Worm (Caenorhabditis elegans): ENCODE measurements around the gene F35D2.1.

F35D2.1 gene

ce11 chrII:7575614-7576013, at the start of gene F35D2.1:
F35D2.1 (plus strand) TSS chrII:7575914.
- TF ChIP-seq hmg-4 (GFP tag; optimal IDR thresholded peaks at IDR 0.05) (no peak), tbx-37 (GFP tag; conservative IDR thresholded peaks at IDR 0.05) (no peak), aly-1 (tag; optimal IDR thresholded peaks at IDR 0.05) (no peak), hnd-1 (tag; optimal IDR thresholded peaks at IDR 0.05) (no peak), ama-1 (optimal IDR thresholded peaks at IDR 0.05) (no peak), hmbx-1 (tag; optimal IDR thresholded peaks at IDR 0.05) (no peak), ceh-13 (GFP tag; optimal IDR thresholded peaks at IDR 0.05) (no peak), pes-1 (GFP tag; IDR thresholded peaks at IDR 0.05) (no peak), scrt-1 (GFP tag; IDR thresholded peaks at IDR 0.05) (no peak), sea-1 (GFP tag; conservative IDR thresholded peaks at IDR 0.05) (no peak), tbx-11 (GFP tag; IDR thresholded peaks at IDR 0.05) (no peak), tra-4 (tag; optimal IDR thresholded peaks at IDR 0.05) (no peak), F13C5.2 (tag; optimal IDR thresholded peaks at IDR 0.05) (no peak)

- TF ChIP-seq sea-1 (GFP tag; conservative IDR thresholded peaks at IDR 0.05) (no peak), F13C5.2 (tag; optimal IDR thresholded peaks at IDR 0.05) (no peak), hnd-1 (tag; optimal IDR thresholded peaks at IDR 0.05) (no peak), pes-1 (GFP tag; IDR thresholded peaks at IDR 0.05) (no peak), ceh-13 (GFP tag; optimal IDR thresholded peaks at IDR 0.05) (no peak)
Measured at ce11 chrII:7528210-7528609, 47.5 kb upstream of the F35D2.1 start.

ce11 chrII:7529078-7529683, 46.5 kb upstream of the F35D2.1 start, which contains the start of gene ZK1290.5:
ZK1290.5 (plus strand) TSS chrII:7529643.
- no peak for TF ChIP-seq ceh-36 (tag; optimal IDR thresholded peaks at IDR 0.05)
- TF ChIP-seq ceh-13 (GFP tag; optimal IDR thresholded peaks at IDR 0.05), result no peak
- TF ChIP-seq flt-1 (GFP tag; IDR thresholded peaks at IDR 0.05), result no peak
- TF ChIP-seq hmbx-1 (tag; optimal IDR thresholded peaks at IDR 0.05), result no peak
- TF ChIP-seq aly-1 (tag; optimal IDR thresholded peaks at IDR 0.05), result no peak
- TF ChIP-seq tbx-37 (GFP tag; conservative IDR thresholded peaks at IDR 0.05), result no peak
- TF ChIP-seq hnd-1 (tag; optimal IDR thresholded peaks at IDR 0.05), result no peak
- no peak for TF ChIP-seq pes-1 (GFP tag; IDR thresholded peaks at IDR 0.05)
- TF ChIP-seq scrt-1 (GFP tag; IDR thresholded peaks at IDR 0.05), result no peak
- TF ChIP-seq tra-4 (tag; optimal IDR thresholded peaks at IDR 0.05), result no peak
- TF ChIP-seq hmg-4 (GFP tag; optimal IDR thresholded peaks at IDR 0.05), result no peak
- TF ChIP-seq ama-1 (optimal IDR thresholded peaks at IDR 0.05), result no peak
- TF ChIP-seq F13C5.2 (tag; optimal IDR thresholded peaks at IDR 0.05), result no peak
- TF ChIP-seq B0310.2 (tag; optimal IDR thresholded peaks at IDR 0.05), result no peak
- TF ChIP-seq ets-7 (tag; optimal IDR thresholded peaks at IDR 0.05), result no peak
- no peak for TF ChIP-seq sea-1 (GFP tag; conservative IDR thresholded peaks at IDR 0.05)
- no peak for TF ChIP-seq tbx-11 (GFP tag; IDR thresholded peaks at IDR 0.05)

- no peak for TF ChIP-seq tra-4 (tag; optimal IDR thresholded peaks at IDR 0.05)
- no peak for TF ChIP-seq tbx-37 (GFP tag; conservative IDR thresholded peaks at IDR 0.05)
- no peak for TF ChIP-seq aly-1 (tag; optimal IDR thresholded peaks at IDR 0.05)
- TF ChIP-seq ceh-13 (GFP tag; optimal IDR thresholded peaks at IDR 0.05), result no peak
- TF ChIP-seq F13C5.2 (tag; optimal IDR thresholded peaks at IDR 0.05), result no peak
- TF ChIP-seq pes-1 (GFP tag; IDR thresholded peaks at IDR 0.05), result no peak
- TF ChIP-seq tbx-11 (GFP tag; IDR thresholded peaks at IDR 0.05), result no peak
- TF ChIP-seq sea-1 (GFP tag; conservative IDR thresholded peaks at IDR 0.05), result no peak
- no peak for TF ChIP-seq hmbx-1 (tag; optimal IDR thresholded peaks at IDR 0.05)
Measured at ce11 chrII:7530944-7531343, 44.8 kb upstream of the F35D2.1 start, which contains the start of gene wrt-1. wrt-1 (plus strand) TSS chrII:7530996.

DNA sequence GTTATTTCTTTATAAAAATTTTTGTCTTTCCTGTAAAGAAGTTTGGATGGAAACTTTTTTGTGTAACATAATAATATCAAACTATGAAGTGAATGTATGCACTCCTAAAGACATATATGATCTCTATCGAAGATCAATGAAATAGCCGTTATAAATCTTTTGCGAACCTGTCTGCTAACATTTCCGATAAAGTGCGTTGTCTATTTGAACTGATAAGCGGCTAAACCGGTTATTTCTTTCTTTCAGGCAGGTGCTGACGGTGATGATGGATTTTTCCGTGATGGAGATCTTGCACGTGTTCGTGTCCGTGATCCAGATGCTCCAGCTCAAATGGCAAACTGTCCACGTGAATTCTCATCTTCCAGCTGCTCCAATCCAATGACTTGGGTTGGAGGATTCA, 44.2 kb upstream of the F35D2.1 start:
- TF ChIP-seq tbx-11 (GFP tag; IDR thresholded peaks at IDR 0.05) (no peak), pes-1 (GFP tag; IDR thresholded peaks at IDR 0.05) (no peak), B0310.2 (tag; optimal IDR thresholded peaks at IDR 0.05) (no peak), sea-1 (GFP tag; conservative IDR thresholded peaks at IDR 0.05) (no peak), scrt-1 (GFP tag; IDR thresholded peaks at IDR 0.05) (no peak), tbx-37 (GFP tag; conservative IDR thresholded peaks at IDR 0.05) (no peak), ceh-13 (GFP tag; optimal IDR thresholded peaks at IDR 0.05) (no peak), ceh-36 (tag; optimal IDR thresholded peaks at IDR 0.05) (no peak), hnd-1 (tag; optimal IDR thresholded peaks at IDR 0.05) (no peak), F13C5.2 (tag; optimal IDR thresholded peaks at IDR 0.05) (no peak), ama-1 (optimal IDR thresholded peaks at IDR 0.05) (no peak), hmbx-1 (tag; optimal IDR thresholded peaks at IDR 0.05) (no peak), aly-1 (tag; optimal IDR thresholded peaks at IDR 0.05) (no peak), hmg-4 (GFP tag; optimal IDR thresholded peaks at IDR 0.05) (no peak), flt-1 (GFP tag; IDR thresholded peaks at IDR 0.05) (no peak), tra-4 (tag; optimal IDR thresholded peaks at IDR 0.05) (no peak), ets-7 (tag; optimal IDR thresholded peaks at IDR 0.05) (no peak)

ce11 chrII:7534369-7534768, 41.3 kb upstream of the F35D2.1 start, which contains the start of gene wrt-10:
wrt-10 (minus strand) TSS chrII:7534563.
- TF ChIP-seq scrt-1 (GFP tag; IDR thresholded peaks at IDR 0.05) (no peak), B0310.2 (tag; optimal IDR thresholded peaks at IDR 0.05) (no peak), flt-1 (GFP tag; IDR thresholded peaks at IDR 0.05) (no peak), ceh-36 (tag; optimal IDR thresholded peaks at IDR 0.05) (no peak), hnd-1 (tag; optimal IDR thresholded peaks at IDR 0.05) (no peak), hmg-4 (GFP tag; optimal IDR thresholded peaks at IDR 0.05) (no peak), ceh-13 (GFP tag; optimal IDR thresholded peaks at IDR 0.05) (no peak), tra-4 (tag; optimal IDR thresholded peaks at IDR 0.05) (no peak), pes-1 (GFP tag; IDR thresholded peaks at IDR 0.05) (no peak), hmbx-1 (tag; optimal IDR thresholded peaks at IDR 0.05) (no peak), sea-1 (GFP tag; conservative IDR thresholded peaks at IDR 0.05) (no peak), F13C5.2 (tag; optimal IDR thresholded peaks at IDR 0.05) (no peak), tbx-37 (GFP tag; conservative IDR thresholded peaks at IDR 0.05) (no peak), aly-1 (tag; optimal IDR thresholded peaks at IDR 0.05) (no peak), ets-7 (tag; optimal IDR thresholded peaks at IDR 0.05) (no peak), ama-1 (optimal IDR thresholded peaks at IDR 0.05) (no peak), tbx-11 (GFP tag; IDR thresholded peaks at IDR 0.05) (no peak)

DNA sequence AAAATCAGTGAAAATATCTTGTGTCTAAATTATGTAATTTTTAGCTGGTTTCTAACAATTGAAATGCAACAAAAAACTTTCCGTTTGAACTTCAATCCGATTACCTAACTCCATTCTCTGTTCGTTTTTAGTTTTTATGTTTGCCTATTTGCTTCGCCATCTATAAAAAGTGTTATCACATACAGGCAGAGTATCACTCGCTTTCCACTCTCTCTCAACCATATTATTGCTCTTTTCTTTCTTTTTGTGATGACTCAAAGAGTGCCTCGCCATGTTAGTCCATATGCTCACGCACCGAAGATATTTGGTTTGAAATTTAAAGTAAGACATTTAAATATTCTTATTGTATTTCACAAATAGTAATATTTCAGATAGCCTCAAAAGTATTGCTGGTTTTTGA, 40.8 kb upstream of the F35D2.1 start, which contains the start of gene ZK1290.13:
Gene ZK1290.13 (plus strand): TSS at position 73 of the 400 bp plus-strand sequence.
- no peak for TF ChIP-seq ama-1 (optimal IDR thresholded peaks at IDR 0.05)
- no peak for TF ChIP-seq flt-1 (GFP tag; IDR thresholded peaks at IDR 0.05)
- TF ChIP-seq tbx-11 (GFP tag; IDR thresholded peaks at IDR 0.05), result no peak
- TF ChIP-seq B0310.2 (tag; optimal IDR thresholded peaks at IDR 0.05), result no peak
- no peak for TF ChIP-seq pes-1 (GFP tag; IDR thresholded peaks at IDR 0.05)
- TF ChIP-seq ceh-36 (tag; optimal IDR thresholded peaks at IDR 0.05), result no peak

Measured in whole organism, early embryonic.